Fruit fly (Drosophila melanogaster) whole organism, embryonic: ENCODE results near the gene mnd.
A peak's percentile ranks its signal among the peaks of the same experiment; 100 is the strongest.

Experiments used
- Adf1 ChIP-seq: fragments of 200-800 bp; sonication (Bioruptor generic); IDR thresholded peaks from 2 replicates; pipeline ENCODE4 v1.3.6; 2022; ENCODE audit warnings: missing biosample characterization, missing genetic modification characterization
- Antp ChIP-seq: fragments of 200-800 bp; sonication (Bioruptor generic); optimal IDR thresholded peaks from 3 replicates; lab custom pipeline; 2016; ENCODE audit warnings: missing biosample characterization, missing genetic modification characterization
- B-H1 ChIP-seq: fragments of 200-800 bp; sonication (Bioruptor generic); IDR thresholded peaks from 3 replicates; pipeline ENCODE4 v1.3.6; 2022; ENCODE audit warnings: missing biosample characterization, missing genetic modification characterization
- CG11247 ChIP-seq: fragments of 200-800 bp; sonication (Bioruptor generic); IDR thresholded peaks from 2 replicates; pipeline ENCODE4 v1.3.6; 2022; ENCODE audit warnings: missing biosample characterization, missing genetic modification characterization
- CG12071 ChIP-seq: fragments of 200-800 bp; sonication (Bioruptor generic); optimal IDR thresholded peaks from 3 replicates; lab custom pipeline; 2018; ENCODE audit warnings: missing biosample characterization, mild to moderate bottlenecking, missing genetic modification characterization
- CG13624 ChIP-seq: fragments of 200-800 bp; sonication (Bioruptor generic); optimal IDR thresholded peaks from 2 replicates; lab custom pipeline; 2016; ENCODE audit warnings: missing biosample characterization, missing genetic modification characterization
- CG13894 ChIP-seq: fragments of 200-800 bp; sonication (Bioruptor generic); optimal IDR thresholded peaks from 3 replicates; lab custom pipeline; 2018; ENCODE audit warnings: missing biosample characterization, mild to moderate bottlenecking, missing genetic modification characterization, moderate library complexity
- CG1603 ChIP-seq: fragments of 200-800 bp; sonication (Bioruptor generic); optimal IDR thresholded peaks from 2 replicates; lab custom pipeline; 2019; ENCODE audit warnings: missing biosample characterization, mild to moderate bottlenecking, missing genetic modification characterization, moderate library complexity
- CG17568 ChIP-seq: fragments of 200-800 bp; sonication (Bioruptor generic); optimal IDR thresholded peaks from 2 replicates; lab custom pipeline; 2018; ENCODE audit warnings: missing biosample characterization, mild to moderate bottlenecking, missing genetic modification characterization, moderate library complexity
- CG1792 ChIP-seq: fragments of 200-800 bp; sonication (Bioruptor generic); optimal IDR thresholded peaks from 2 replicates; lab custom pipeline; 2016; ENCODE audit warnings: missing biosample characterization, missing genetic modification characterization
- CG2678 ChIP-seq: fragments of 200-800 bp; sonication (Bioruptor generic); optimal IDR thresholded peaks from 3 replicates; lab custom pipeline; 2019; ENCODE audit warnings: missing biosample characterization, mild to moderate bottlenecking, missing genetic modification characterization, moderate library complexity
- CG4282 ChIP-seq: fragments of 200-800 bp; sonication (Bioruptor generic); optimal IDR thresholded peaks from 2 replicates; lab custom pipeline; 2016; ENCODE audit warnings: missing biosample characterization, missing genetic modification characterization
- CG4328 ChIP-seq: fragments of 200-800 bp; sonication (Bioruptor generic); optimal IDR thresholded peaks from 3 replicates; lab custom pipeline; 2017; ENCODE audit warnings: missing biosample characterization, missing genetic modification reagents, missing genetic modification characterization
- CG4404 ChIP-seq: fragments of 200-800 bp; sonication (Bioruptor generic); IDR thresholded peaks from 2 replicates; pipeline ENCODE4 v1.3.6; 2022; ENCODE audit warnings: missing biosample characterization, missing genetic modification characterization
- CG8944 ChIP-seq: fragments of 200-800 bp; sonication (Bioruptor generic); optimal IDR thresholded peaks from 3 replicates; lab custom pipeline; 2016; ENCODE audit warnings: missing biosample characterization, missing genetic modification characterization
- CG9876 ChIP-seq: fragments of 200-800 bp; sonication (Bioruptor generic); optimal IDR thresholded peaks from 2 replicates; lab custom pipeline; 2016; ENCODE audit warnings: missing biosample characterization, missing genetic modification characterization
- CTCF ChIP-seq: fragments of 200-800 bp; sonication (Bioruptor generic); optimal IDR thresholded peaks from 2 replicates; lab custom pipeline; 2017; ENCODE audit warnings: missing biosample characterization, mild to moderate bottlenecking, missing genetic modification characterization, moderate library complexity
- Chrac-16 ChIP-seq: fragments of 200-800 bp; sonication (Bioruptor generic); optimal IDR thresholded peaks from 3 replicates; lab custom pipeline; 2016; ENCODE audit warnings: missing biosample characterization, missing genetic modification characterization
- Dfd ChIP-seq, 2 experiments: fragments of >200 bp; optimal IDR thresholded peaks; 2 replicates each; lab custom pipeline; 2017; ENCODE audit warnings: missing biosample characterization in 2 of 2, missing genetic modification characterization in 2 of 2
- Elba2 ChIP-seq: fragments of 200-800 bp; sonication (Bioruptor generic); optimal IDR thresholded peaks from 3 replicates; lab custom pipeline; 2016; ENCODE audit warnings: missing biosample characterization, missing genetic modification characterization
- HHEX ChIP-seq: fragments of 200-800 bp; sonication (Bioruptor generic); optimal IDR thresholded peaks from 3 replicates; lab custom pipeline; 2017; ENCODE audit warnings: missing biosample characterization, mild to moderate bottlenecking, missing genetic modification characterization, missing genetic modification reagents
- Hr51 ChIP-seq, 2 experiments: fragments of 200-800 bp; sonication (Bioruptor generic); optimal IDR thresholded peaks; 2 replicates in 1 of 2; 3 replicates in 1 of 2; lab custom pipeline; 2016 to 2018; ENCODE audit warnings: missing biosample characterization in 2 of 2, missing genetic modification characterization in 2 of 2, mild to moderate bottlenecking in 1 of 2, moderate library complexity in 1 of 2
- Hsf ChIP-seq: fragments of 200-800 bp; sonication (Bioruptor generic); optimal IDR thresholded peaks from 3 replicates; lab custom pipeline; 2016; ENCODE audit warnings: missing biosample characterization, missing genetic modification characterization
- Med ChIP-seq: fragments of 200-800 bp; sonication (Bioruptor generic); peaks from one replicate; lab custom pipeline; 2016; ENCODE audit warnings: missing biosample characterization, missing genetic modification characterization, mild to moderate bottlenecking, inconsistent platforms, moderate library complexity
- Mes4 ChIP-seq: fragments of 200-800 bp; sonication (Bioruptor generic); optimal IDR thresholded peaks from 2 replicates; lab custom pipeline; 2016; ENCODE audit warnings: missing biosample characterization, missing genetic modification characterization
- NFAT ChIP-seq: fragments of 200-800 bp; sonication (Bioruptor generic); IDR thresholded peaks from 2 replicates; pipeline ENCODE4 v1.3.6; 2022; ENCODE audit warnings: missing biosample characterization, missing genetic modification characterization
- Sox100B ChIP-seq: fragments of 200-800 bp; sonication (Bioruptor generic); optimal IDR thresholded peaks from 3 replicates; lab custom pipeline; 2018; ENCODE audit warnings: missing biosample characterization, mild to moderate bottlenecking, missing genetic modification characterization
- Spps ChIP-seq: fragments of 200-800 bp; sonication (Bioruptor generic); optimal IDR thresholded peaks from 2 replicates; lab custom pipeline; 2018; ENCODE audit warnings: missing biosample characterization, mild to moderate bottlenecking, missing genetic modification characterization
- chn ChIP-seq: fragments of 200-800 bp; sonication (Bioruptor generic); optimal IDR thresholded peaks from 2 replicates; lab custom pipeline; 2016; ENCODE audit warnings: missing biosample characterization, missing genetic modification characterization
- ci ChIP-seq: fragments of 200-800 bp; sonication (Bioruptor generic); IDR thresholded peaks from 3 replicates; pipeline ENCODE4 v1.3.6; 2022; ENCODE audit warnings: missing biosample characterization, missing genetic modification characterization
- da ChIP-seq: fragments of 200-800 bp; sonication (Bioruptor generic); optimal IDR thresholded peaks from 2 replicates; lab custom pipeline; 2016; ENCODE audit warnings: missing biosample characterization, missing genetic modification characterization
- emc ChIP-seq: fragments of 200-800 bp; sonication (Bioruptor generic); optimal IDR thresholded peaks from 2 replicates; lab custom pipeline; 2016; ENCODE audit warnings: missing biosample characterization, missing genetic modification characterization
- esg ChIP-seq: fragments of 200-800 bp; sonication (Bioruptor generic); conservative IDR thresholded peaks from 2 replicates; pipeline ENCODE4 v1.3.6; 2022; ENCODE audit warnings: missing biosample characterization, missing genetic modification characterization
- fu2 ChIP-seq: fragments of 200-800 bp; sonication (Bioruptor generic); optimal IDR thresholded peaks from 2 replicates; lab custom pipeline; 2016; ENCODE audit warnings: missing biosample characterization, missing genetic modification characterization
- grn ChIP-seq: fragments of 200-800 bp; sonication (Bioruptor generic); optimal IDR thresholded peaks from 3 replicates; lab custom pipeline; 2017; ENCODE audit warnings: missing biosample characterization, missing genetic modification characterization
- gt ChIP-seq: fragments of 200-800 bp; sonication (Bioruptor generic); IDR thresholded peaks from 2 replicates; pipeline ENCODE4 v1.3.6; 2022; ENCODE audit warnings: missing biosample characterization, missing genetic modification characterization
- lab ChIP-seq: fragments of 200-800 bp; sonication (Bioruptor generic); optimal IDR thresholded peaks from 3 replicates; lab custom pipeline; 2017; ENCODE audit warnings: missing biosample characterization, missing genetic modification characterization, mild to moderate bottlenecking, moderate library complexity, missing genetic modification reagents
- lilli ChIP-seq: fragments of 200-800 bp; sonication (Bioruptor generic); optimal IDR thresholded peaks from 3 replicates; lab custom pipeline; 2016; ENCODE audit warnings: missing biosample characterization, missing genetic modification characterization
- lov ChIP-seq, 2 experiments: fragments of 200-800 bp in 1 of 2; fragments of >200 bp in 1 of 2; sonication (Bioruptor generic) in 1 of 2; IDR thresholded peaks in 1 of 2; optimal IDR thresholded peaks in 1 of 2; 2 replicates in 1 of 2; 3 replicates in 1 of 2; pipeline versions ENCODE4 v1.3.6 to Lab custom; 2017 to 2022; ENCODE audit warnings: missing biosample characterization in 1 of 2, missing genetic modification characterization in 1 of 2
- mirr ChIP-seq: fragments of 200-800 bp; sonication (Bioruptor generic); optimal IDR thresholded peaks from 3 replicates; lab custom pipeline; 2018; ENCODE audit warnings: missing biosample characterization, mild to moderate bottlenecking, missing genetic modification characterization
- phol ChIP-seq: fragments of 200-800 bp; sonication (Bioruptor generic); optimal IDR thresholded peaks from 3 replicates; lab custom pipeline; 2018; ENCODE audit warnings: missing biosample characterization, mild to moderate bottlenecking, missing genetic modification characterization, moderate library complexity
- prd ChIP-seq, 3 experiments: fragments of >200 bp in 2 of 3; fragments of 200-800 bp in 1 of 3; sonication (Bioruptor generic) in 1 of 3; optimal IDR thresholded peaks in 2 of 3; IDR thresholded peaks in 1 of 3; 2 replicates in 2 of 3; 3 replicates in 1 of 3; pipeline versions ENCODE4 v1.3.6 to Lab custom; 2017 to 2022; ENCODE audit warnings: missing biosample characterization in 1 of 3, missing genetic modification characterization in 1 of 3
- pros ChIP-seq: fragments of 200-800 bp; sonication (Bioruptor generic); optimal IDR thresholded peaks from 3 replicates; lab custom pipeline; 2019; ENCODE audit warnings: missing biosample characterization, mild to moderate bottlenecking, missing genetic modification characterization, moderate library complexity
- run ChIP-seq: fragments of 200-800 bp; sonication (Bioruptor generic); optimal IDR thresholded peaks from 3 replicates; lab custom pipeline; 2018; ENCODE audit warnings: missing biosample characterization, mild to moderate bottlenecking, missing genetic modification characterization
- sd ChIP-seq: fragments of 200-800 bp; sonication (Bioruptor generic); optimal IDR thresholded peaks from 3 replicates; lab custom pipeline; 2018; ENCODE audit warnings: missing biosample characterization, mild to moderate bottlenecking, missing genetic modification characterization, moderate library complexity
- sens ChIP-seq: fragments of 200-800 bp; sonication (Bioruptor generic); peaks from one replicate; lab custom pipeline; 2016; ENCODE audit warnings: missing biosample characterization, missing genetic modification characterization
- unc-4 ChIP-seq: fragments of 200-800 bp; sonication (Bioruptor generic); IDR thresholded peaks from 2 replicates; pipeline ENCODE4 v1.3.6; 2022; ENCODE audit warnings: missing biosample characterization, missing genetic modification characterization; ENCODE audit not compliant: partially characterized antibody

mnd gene

dm6 chr3L:14971893-14972624 lies 12.8 kb upstream of the mnd start (continued):
- TF ChIP-seq Dfd (GFP tag; optimal IDR thresholded peaks at IDR 0.05; lab: Kevin White, UChicago): no peak
- TF ChIP-seq fu2: no peak
- peak; percentile 23 for TF ChIP-seq phol (tag; lab: Kevin White, UChicago)
- TF ChIP-seq sd: no peak
- no peak for TF ChIP-seq CG1603 (tag; lab: Kevin White, UChicago)
- no peak for TF ChIP-seq run (tag; lab: Kevin White, UChicago)

dm6 chr3L:14972625-14973250 lies 12.2 kb upstream of the mnd start, which contains the start of gene Brd:
Brd (plus strand) TSS chr3L:14972667.
- TF ChIP-seq CG17568 (no peak), Elba2 (GFP tag; lab: Kevin White, UChicago) (peak; percentile 58), CG13894 (tag; lab: Kevin White, UChicago) (no peak), CG2678 (no peak), sens (peak; percentile 5), CG1792 (GFP tag; lab: Kevin White, UChicago) (no peak), Adf1 (GFP tag; lab: Robert Waterston, UW) (no peak), CG11247 (GFP tag; lab: Robert Waterston, UW) (no peak), lab (no peak), Sox100B (GFP tag; lab: Kevin White, UChicago) (no peak), CG13624 (GFP tag; lab: Kevin White, UChicago) (no peak), CG12071 (GFP tag; lab: Kevin White, UChicago) (no peak), lov (optimal IDR thresholded peaks at IDR 0.05; lab: Kevin White, UChicago) (no peak), lov (GFP tag; IDR thresholded peaks at IDR 0.05; lab: Robert Waterston, UW) (0 out of 3 replicates have a peak, but pooled peaks have one; percentile 31), chn (peak; percentile 22), Chrac-16 (no peak), Med (GFP tag; lab: Kevin White, UChicago) (peak; percentile 54), CG9876 (GFP tag; lab: Kevin White, UChicago) (peak; percentile 25), grn (GFP tag; lab: Kevin White, UChicago) (peak; percentile 7), NFAT (GFP tag; lab: Robert Waterston, UW) (no peak), prd (optimal IDR thresholded peaks at IDR 0.05; lab: Kevin White, UChicago) (no peak), prd (GFP tag; IDR thresholded peaks at IDR 0.05; lab: Robert Waterston, UW) (peak; percentile 23; the same call in 1 of the 3 replicates), Hr51 (GFP tag; optimal IDR thresholded peaks at IDR 0.05; lab: Kevin White, UChicago) (peak in 1 of 2 experiments; percentile 15), unc-4 (GFP tag; lab: Robert Waterston, UW) (no peak), CG4282 (peak; percentile 14), CG4404 (GFP tag; lab: Robert Waterston, UW) (peak; percentile 31; the same call in 1 of the 2 replicates), esg (GFP tag; lab: Robert Waterston, UW) (no peak), Hsf (GFP tag; lab: Kevin White, UChicago) (peak; percentile 3), Mes4 (no peak), emc (GFP tag; lab: Kevin White, UChicago) (no peak), CG8944 (GFP tag; lab: Kevin White, UChicago) (no peak), lilli (peak; percentile 31), pros (peak; percentile 95), HHEX (no peak), mirr (GFP tag; lab: Kevin White, UChicago) (no peak), CG4328 (GFP tag; lab: Kevin White, UChicago) (no peak), Antp (GFP tag; lab: Kevin White, UChicago) (peak; percentile 16), B-H1 (GFP tag; lab: Robert Waterston, UW) (no peak), gt (GFP tag; lab: Robert Waterston, UW) (no peak), ci (GFP tag; lab: Robert Waterston, UW) (0 out of 3 replicates have a peak, but pooled peaks have one; percentile 3), Spps (no peak), da (no peak), CTCF (GFP tag; lab: Kevin White, UChicago) (no peak)
